Fruit fly (Drosophila melanogaster): ENCODE measurements around the gene sty.

DNA sequence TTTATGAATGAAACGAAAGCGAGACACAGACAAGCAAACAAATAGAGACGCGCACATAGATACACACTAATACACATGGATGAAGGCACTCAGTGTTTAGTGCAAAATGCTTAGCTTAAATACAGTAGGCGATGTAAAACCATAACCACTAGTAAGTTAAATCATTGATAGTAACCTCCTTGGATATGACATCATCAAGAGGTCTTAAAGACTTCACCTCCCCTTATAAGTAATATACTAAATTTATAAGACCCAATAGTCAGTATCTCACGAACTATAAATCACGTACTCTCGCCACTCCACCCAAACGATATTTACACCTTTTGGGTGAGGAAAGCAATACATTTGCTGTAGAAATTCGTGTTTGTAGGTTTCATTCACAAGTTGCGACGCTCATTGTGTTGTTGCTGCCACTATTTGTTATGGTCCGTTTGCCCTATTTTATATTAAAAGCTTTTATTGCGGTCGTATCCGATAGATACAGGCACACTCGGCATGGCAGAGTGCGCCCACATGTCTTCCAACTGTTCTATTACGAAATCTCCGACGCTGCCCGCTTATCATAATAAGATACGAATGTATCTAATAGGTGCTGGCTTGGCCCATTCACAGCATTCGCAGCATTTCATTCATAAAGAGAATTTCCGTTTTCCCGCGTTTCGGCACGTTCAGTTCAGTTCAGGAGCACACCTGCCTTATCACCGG, 13.1 kb upstream of the sty start:
- no peak for TF ChIP-seq CG6163 (GFP tag; IDR thresholded peaks at IDR 0.05)
- TF ChIP-seq fd59A (GFP tag; optimal IDR thresholded peaks at IDR 0.05) = no peak
- TF ChIP-seq Sox15 (GFP tag; optimal IDR thresholded peaks at IDR 0.05) = no peak
- no peak for TF ChIP-seq Ets96B (tag; optimal IDR thresholded peaks at IDR 0.05)
- no peak for TF ChIP-seq CG31627 (GFP tag; optimal IDR thresholded peaks at IDR 0.05)
- no peak for TF ChIP-seq Hr39 (GFP tag; optimal IDR thresholded peaks at IDR 0.05)
- TF ChIP-seq pdm3 (GFP tag; optimal IDR thresholded peaks at IDR 0.05) = no peak
- TF ChIP-seq achi (GFP tag; optimal IDR thresholded peaks at IDR 0.05) = no peak
- no peak for TF ChIP-seq Blimp-1 (GFP tag; optimal IDR thresholded peaks at IDR 0.05)
- no peak for TF ChIP-seq fd85E (GFP tag; optimal IDR thresholded peaks at IDR 0.05)
- TF ChIP-seq CG6792 (GFP tag; optimal IDR thresholded peaks at IDR 0.05) = no peak
- no peak for TF ChIP-seq Sox102F (GFP tag; optimal IDR thresholded peaks at IDR 0.05)
- TF ChIP-seq Met (GFP tag; optimal IDR thresholded peaks at IDR 0.05) = no peak
- no peak for TF ChIP-seq eg (GFP tag; IDR thresholded peaks at IDR 0.05)
